Worm (Caenorhabditis elegans): ENCODE measurements around the gene srz-67.

The srz-67 gene

ce11 chrII:3244070-3244469, 7.1 kb upstream of the srz-67 start, which contains the start of gene C17F4.12:
TSS of gene C17F4.12 (minus strand) at chrII:3244170.
- TF ChIP-seq odd-2 (tag; optimal IDR thresholded peaks at IDR 0.05) (no peak), ama-1 (optimal IDR thresholded peaks at IDR 0.05) (no peak), pqm-1 (tag; optimal IDR thresholded peaks at IDR 0.05) (no peak), zip-5 (tag; optimal IDR thresholded peaks at IDR 0.05) (no peak), ceh-2 (tag; optimal IDR thresholded peaks at IDR 0.05) (no peak), rnt-1 (tag; optimal IDR thresholded peaks at IDR 0.05) (no peak), F13H6.1 (tag; optimal IDR thresholded peaks at IDR 0.05) (no peak), nhr-232 (tag; optimal IDR thresholded peaks at IDR 0.05) (no peak), sox-4 (tag; optimal IDR thresholded peaks at IDR 0.05) (no peak), ceh-30 (tag; optimal IDR thresholded peaks at IDR 0.05) (no peak), ceh-31 (tag; optimal IDR thresholded peaks at IDR 0.05) (no peak), pha-4 (tag; optimal IDR thresholded peaks at IDR 0.05) (no peak), mec-3 (tag; optimal IDR thresholded peaks at IDR 0.05; ENCODE audit: borderline replicate concordance) (no peak), ztf-16 (tag; optimal IDR thresholded peaks at IDR 0.05) (no peak), fkh-6 (tag; optimal IDR thresholded peaks at IDR 0.05) (no peak), ref-2 (tag; optimal IDR thresholded peaks at IDR 0.05) (no peak)

- TF ChIP-seq ceh-34 (tag; optimal IDR thresholded peaks at IDR 0.05) (no peak), lim-6 (tag; optimal IDR thresholded peaks at IDR 0.05) (no peak), ceh-31 (tag; optimal IDR thresholded peaks at IDR 0.05) (no peak), T23F11.4 (GFP tag; optimal IDR thresholded peaks at IDR 0.05) (no peak), pros-1 (tag; optimal IDR thresholded peaks at IDR 0.05) (no peak), K02D7.2 (tag; optimal IDR thresholded peaks at IDR 0.05) (no peak), pat-9 (tag; optimal IDR thresholded peaks at IDR 0.05) (no peak), unc-55 (GFP tag; optimal IDR thresholded peaks at IDR 0.05) (no peak), ceh-6 (GFP tag; optimal IDR thresholded peaks at IDR 0.05) (no peak)
Measured at ce11 chrII:3241842-3242241, 4.9 kb upstream of the srz-67 start.

- TF ChIP-seq ceh-2 (tag; optimal IDR thresholded peaks at IDR 0.05) (no peak), ets-4 (tag; optimal IDR thresholded peaks at IDR 0.05) (no peak), K02D7.2 (tag; optimal IDR thresholded peaks at IDR 0.05) (no peak), ahr-1 (tag; optimal IDR thresholded peaks at IDR 0.05) (no peak), odd-2 (tag; optimal IDR thresholded peaks at IDR 0.05) (no peak), sox-2 (GFP tag; IDR thresholded peaks at IDR 0.05) (no peak), zip-5 (tag; optimal IDR thresholded peaks at IDR 0.05) (no peak), sdc-2 (tag; optimal IDR thresholded peaks at IDR 0.05) (no peak), ceh-19 (GFP tag; optimal IDR thresholded peaks at IDR 0.05) (no peak), eyg-1 (tag; optimal IDR thresholded peaks at IDR 0.05) (no peak), unc-55 (GFP tag; optimal IDR thresholded peaks at IDR 0.05) (no peak), ceh-22 (tag; optimal IDR thresholded peaks at IDR 0.05) (no peak), pqm-1 (tag; optimal IDR thresholded peaks at IDR 0.05) (no peak), fax-1 (tag; optimal IDR thresholded peaks at IDR 0.05) (no peak), gmeb-2 (tag; optimal IDR thresholded peaks at IDR 0.05) (no peak), C08G9.2 (tag; optimal IDR thresholded peaks at IDR 0.05) (no peak), ceh-6 (GFP tag; optimal IDR thresholded peaks at IDR 0.05) (no peak), hlh-15 (tag; optimal IDR thresholded peaks at IDR 0.05) (no peak), ceh-9 (tag; optimal IDR thresholded peaks at IDR 0.05) (no peak), pax-1 (tag; optimal IDR thresholded peaks at IDR 0.05) (no peak)
Measured at ce11 chrII:3240207-3240606, 3.3 kb upstream of the srz-67 start, which contains the start of gene C17F4.3. TSS of gene C17F4.3 (plus strand) at chrII:3240507.

ce11 chrII:3234725-3235124, 2.2 kb downstream of the srz-67 start, which contains the start of gene C17F4.8:
TSS of gene C17F4.8 (minus strand) at chrII:3234825.
- TF ChIP-seq syd-9 (tag; optimal IDR thresholded peaks at IDR 0.05) (no peak), ahr-1 (tag; optimal IDR thresholded peaks at IDR 0.05) (no peak), unc-55 (GFP tag; optimal IDR thresholded peaks at IDR 0.05) (no peak), odd-2 (tag; optimal IDR thresholded peaks at IDR 0.05) (no peak), nhr-232 (tag; optimal IDR thresholded peaks at IDR 0.05) (no peak), unc-3 (GFP tag; conservative IDR thresholded peaks at IDR 0.05) (no peak), unc-3 (tag; optimal IDR thresholded peaks at IDR 0.05) (no peak), Y22D7AL.16 (tag; optimal IDR thresholded peaks at IDR 0.05) (no peak), C38D4.7 (GFP tag; optimal IDR thresholded peaks at IDR 0.05) (no peak), hlh-30 (tag; optimal IDR thresholded peaks at IDR 0.05; ENCODE audit: insufficient read depth) (no peak), unc-42 (tag; optimal IDR thresholded peaks at IDR 0.05) (no peak)
